Fruit fly (Drosophila melanogaster): ENCODE results near the gene CG31626.

CG31626 gene

dm6 chr2L:21214961-21215362 lies 21.6 kb downstream of the CG31626 start (continued):
- no peak for TF ChIP-seq CG14667 (GFP tag; IDR thresholded peaks at IDR 0.05)
- peak in 1 of 3 experiments; percentile 3 for TF ChIP-seq lola (GFP tag; optimal IDR thresholded peaks at IDR 0.05)
- TF ChIP-seq cato (GFP tag; optimal IDR thresholded peaks at IDR 0.05; ENCODE audit: borderline replicate concordance) = no peak
- TF ChIP-seq CG14965 (GFP tag; optimal IDR thresholded peaks at IDR 0.05; ENCODE audit: borderline replicate concordance) = no peak
- no peak; the same call in 1 of the 2 replicates for TF ChIP-seq Taf1 (GFP tag; IDR thresholded peaks at IDR 0.05)
- TF ChIP-seq nerfin-2 (GFP tag; IDR thresholded peaks at IDR 0.05; ENCODE audit: partially characterized antibody) = peak; percentile 21; the same call in 1 of the 2 replicates
- no peak for TF ChIP-seq CG31365 (tag; optimal IDR thresholded peaks at IDR 0.05)
- no peak for TF ChIP-seq CG2116 (GFP tag; optimal IDR thresholded peaks at IDR 0.05)
- peak; percentile 1 for TF ChIP-seq CG4820 (GFP tag; optimal IDR thresholded peaks at IDR 0.05)
- no peak for TF ChIP-seq fd64A (GFP tag; optimal IDR thresholded peaks at IDR 0.05)
- peak; percentile 50; the same call in 1 of the 2 replicates for TF ChIP-seq stc (GFP tag; IDR thresholded peaks at IDR 0.05)
- peak; percentile 3 for TF ChIP-seq Atf3 (GFP tag; optimal IDR thresholded peaks at IDR 0.05)
- peak; percentile 17 for TF ChIP-seq Sry-δ (GFP tag; optimal IDR thresholded peaks at IDR 0.05)
- TF ChIP-seq Atf6 (GFP tag; IDR thresholded peaks at IDR 0.05) = peak; percentile 27
- peak; percentile 9 for TF ChIP-seq CG8089 (GFP tag; optimal IDR thresholded peaks at IDR 0.05)
- no peak for TF ChIP-seq lov (optimal IDR thresholded peaks at IDR 0.05)
- no peak; the same call in 2 of the 3 replicates for TF ChIP-seq lov (GFP tag; IDR thresholded peaks at IDR 0.05)
- peak; percentile 75 for TF ChIP-seq sens (GFP tag)
- TF ChIP-seq CG17829 (tag; optimal IDR thresholded peaks at IDR 0.05) = peak; percentile 40
- TF ChIP-seq ERR (GFP tag; optimal IDR thresholded peaks at IDR 0.05) = peak; percentile 24
- TF ChIP-seq CG11696 (GFP tag; IDR thresholded peaks at IDR 0.05) = no peak
- TF ChIP-seq CG5953 (GFP tag; IDR thresholded peaks at IDR 0.05) = no peak
- no peak for TF ChIP-seq PHDP (tag; optimal IDR thresholded peaks at IDR 0.05)
- TF ChIP-seq lbe (GFP tag; optimal IDR thresholded peaks at IDR 0.05) = peak; percentile 38
- TF ChIP-seq Xrp1 (GFP tag; IDR thresholded peaks at IDR 0.05) = peak; percentile 52
- TF ChIP-seq nau (GFP tag; optimal IDR thresholded peaks at IDR 0.05) = no peak
- peak; percentile 26 for TF ChIP-seq bab2 (GFP tag; optimal IDR thresholded peaks at IDR 0.05)
- TF ChIP-seq tio (GFP tag; optimal IDR thresholded peaks at IDR 0.05) = no peak
- no peak for TF ChIP-seq pita (GFP tag; optimal IDR thresholded peaks at IDR 0.05)
- peak; percentile 29; the same call in 1 of the 3 replicates for TF ChIP-seq HLH4C (GFP tag; IDR thresholded peaks at IDR 0.05; ENCODE audit: partially characterized antibody)
- peak; percentile 39 for TF ChIP-seq CG8924 (tag; optimal IDR thresholded peaks at IDR 0.05)
- no peak for TF ChIP-seq gfzf (GFP tag; optimal IDR thresholded peaks at IDR 0.05)
- peak; percentile 64 for TF ChIP-seq sug (tag; optimal IDR thresholded peaks at IDR 0.05)
- no peak for TF ChIP-seq Hr78 (GFP tag; optimal IDR thresholded peaks at IDR 0.05)
- no peak for TF ChIP-seq ssp (GFP tag; IDR thresholded peaks at IDR 0.05)
- no peak for TF ChIP-seq ase (GFP tag; IDR thresholded peaks at IDR 0.05)
- TF ChIP-seq CG7963 (GFP tag; IDR thresholded peaks at IDR 0.05; ENCODE audit: partially characterized antibody) = peak; percentile 49; the same call in 1 of the 3 replicates
- no peak for TF ChIP-seq br (optimal IDR thresholded peaks at IDR 0.05)
- TF ChIP-seq tll (GFP tag; optimal IDR thresholded peaks at IDR 0.05) = no peak
- TF ChIP-seq Chrac-16 (GFP tag; optimal IDR thresholded peaks at IDR 0.05) = peak; percentile 37
- TF ChIP-seq Adf1 (GFP tag; IDR thresholded peaks at IDR 0.05) = 0 out of 2 replicates have a peak, but pooled peaks have one; percentile 15
- TF ChIP-seq croc (GFP tag; conservative IDR thresholded peaks at IDR 0.05) = no peak
- TF ChIP-seq insv (GFP tag; optimal IDR thresholded peaks at IDR 0.05) = peak in 1 of 2 experiments; percentile 0
- peak; percentile 78 for TF ChIP-seq Bgb (GFP tag; IDR thresholded peaks at IDR 0.05; ENCODE audit: partially characterized antibody)
- peak; percentile 42; the same call in 1 of the 2 replicates for TF ChIP-seq CG1024 (GFP tag; IDR thresholded peaks at IDR 0.05)
- no peak for TF ChIP-seq salm (tag; optimal IDR thresholded peaks at IDR 0.05)
- no peak for TF ChIP-seq NK7.1 (GFP tag; optimal IDR thresholded peaks at IDR 0.05)
- no peak for TF ChIP-seq Ada2b (GFP tag; IDR thresholded peaks at IDR 0.05)
- no peak for TF ChIP-seq CG2712 (tag; optimal IDR thresholded peaks at IDR 0.05)
- TF ChIP-seq CG1832 (GFP tag; optimal IDR thresholded peaks at IDR 0.05) = no peak
- no peak for TF ChIP-seq da (GFP tag; optimal IDR thresholded peaks at IDR 0.05)

Measured in whole organism, embryonic.